Worm (Caenorhabditis elegans): Measurements from ENCODE around the gene unc-86.

DNA sequence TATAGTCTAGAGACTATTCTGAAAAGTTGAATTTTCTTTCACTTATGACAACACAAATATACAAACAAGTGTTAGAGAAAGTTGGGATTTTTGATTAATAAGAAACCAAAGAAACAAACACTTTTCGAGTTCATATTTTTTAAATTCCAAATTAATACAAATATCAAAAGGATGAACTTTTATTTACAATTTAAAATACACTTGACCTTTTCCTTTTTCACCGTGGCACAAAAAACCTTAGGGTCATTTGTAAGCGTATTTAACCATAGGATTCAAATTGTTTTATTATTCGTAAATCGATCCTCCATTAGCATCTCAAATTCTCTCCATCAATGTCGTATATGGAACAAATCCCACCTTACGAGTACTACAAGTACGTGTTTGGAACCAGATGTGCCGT is 19.7 kb upstream of the unc-86 start, which contains the start of gene C02F5.5:
- TF ChIP-seq nhr-237 (tag; optimal IDR thresholded peaks at IDR 0.05) = no peak
- TF ChIP-seq ces-1 (GFP tag; optimal IDR thresholded peaks at IDR 0.05) = no peak
- TF ChIP-seq snpc-4 (tag; optimal IDR thresholded peaks at IDR 0.05) = no peak
- TF ChIP-seq ceh-43 (GFP tag; optimal IDR thresholded peaks at IDR 0.05) = no peak
- TF ChIP-seq nhr-12 (tag; optimal IDR thresholded peaks at IDR 0.05) = no peak
- TF ChIP-seq pha-4 (tag; optimal IDR thresholded peaks at IDR 0.05) = no peak
- TF ChIP-seq ztf-11 (tag; optimal IDR thresholded peaks at IDR 0.05) = no peak
- no peak for TF ChIP-seq cnd-1 (tag; optimal IDR thresholded peaks at IDR 0.05)
- TF ChIP-seq unc-39 (tag; optimal IDR thresholded peaks at IDR 0.05) = no peak
- TF ChIP-seq mep-1 (tag; optimal IDR thresholded peaks at IDR 0.05) = no peak
- no peak for TF ChIP-seq lin-32 (GFP tag; optimal IDR thresholded peaks at IDR 0.05)
- TF ChIP-seq elt-3 (tag; optimal IDR thresholded peaks at IDR 0.05) = no peak

Data from whole organism, mixed stage, embryonic.